Worm (Caenorhabditis elegans) whole organism, early embryonic: ENCODE measurements around the gene ift-81.

Experiments used
- B0310.2 ChIP-seq: sonication (generic microtip); optimal IDR thresholded peaks from 2 replicates; lab custom pipeline; 2016; ENCODE audit warnings: mild to moderate bottlenecking, missing genetic modification characterization, missing compliant biosample characterization
- F13C5.2 ChIP-seq: sonication (generic microtip); optimal IDR thresholded peaks from 2 replicates; lab custom pipeline; 2017; ENCODE audit warnings: mild to moderate bottlenecking, missing genetic modification characterization, inconsistent platforms, missing compliant biosample characterization
- aly-1 ChIP-seq: sonication (generic microtip); optimal IDR thresholded peaks from 2 replicates; lab custom pipeline; 2016; ENCODE audit warnings: missing genetic modification characterization, missing compliant biosample characterization
- ama-1 ChIP-seq: fragments of 150-350 bp; optimal IDR thresholded peaks from 2 replicates; lab custom pipeline; 2014
- hmg-4 ChIP-seq: fragments of 200-800 bp; sonication (Bioruptor generic); optimal IDR thresholded peaks from 2 replicates; lab custom pipeline; 2018; ENCODE audit warnings: mild to moderate bottlenecking, missing genetic modification characterization, missing compliant biosample characterization
- hnd-1 ChIP-seq: sonication (generic microtip); optimal IDR thresholded peaks from 2 replicates; lab custom pipeline; 2016; ENCODE audit warnings: missing genetic modification characterization, missing compliant biosample characterization
- pes-1 ChIP-seq: fragments of 200-800 bp; sonication (Bioruptor generic); IDR thresholded peaks from 2 replicates; pipeline ENCODE4 v1.3.6; 2022; ENCODE audit warnings: missing genetic modification reagents, missing genetic modification characterization, missing compliant biosample characterization
- tbx-11 ChIP-seq: fragments of 200-800 bp; sonication (Bioruptor generic); IDR thresholded peaks from 2 replicates; pipeline ENCODE4 v1.3.6; 2022; ENCODE audit warnings: missing genetic modification characterization, missing compliant biosample characterization
- tbx-37 ChIP-seq: fragments of 200-800 bp; sonication (Bioruptor generic); conservative IDR thresholded peaks from 2 replicates; pipeline ENCODE4 v1.3.6; 2022; ENCODE audit warnings: missing genetic modification reagents, missing genetic modification characterization, missing compliant biosample characterization
- tra-4 ChIP-seq: sonication (generic microtip); optimal IDR thresholded peaks from 2 replicates; lab custom pipeline; 2017; ENCODE audit warnings: missing genetic modification characterization, missing compliant biosample characterization

ce11 chrX:5303500-5303899 lies 5.1 kb downstream of the ift-81 start, which contains the start of gene ags-3:
- no peak for TF ChIP-seq tra-4 (tag; lab: Kevin White, UChicago)
- no peak for TF ChIP-seq tbx-37 (GFP tag; lab: Robert Waterston, UW)
- no peak for TF ChIP-seq pes-1 (GFP tag; lab: Robert Waterston, UW)
- no peak for TF ChIP-seq ama-1 (lab: Kevin White, UChicago)
- TF ChIP-seq B0310.2 (tag; lab: Kevin White, UChicago) = no peak
- TF ChIP-seq tbx-11 (GFP tag; lab: Robert Waterston, UW) = no peak
- no peak for TF ChIP-seq hnd-1 (tag; lab: Kevin White, UChicago)
- no peak for TF ChIP-seq aly-1 (tag; lab: Kevin White, UChicago)
- no peak for TF ChIP-seq F13C5.2 (tag; lab: Kevin White, UChicago)
- TF ChIP-seq hmg-4 (GFP tag; lab: Kevin White, UChicago) = no peak
